In the genomic region with DNA sequence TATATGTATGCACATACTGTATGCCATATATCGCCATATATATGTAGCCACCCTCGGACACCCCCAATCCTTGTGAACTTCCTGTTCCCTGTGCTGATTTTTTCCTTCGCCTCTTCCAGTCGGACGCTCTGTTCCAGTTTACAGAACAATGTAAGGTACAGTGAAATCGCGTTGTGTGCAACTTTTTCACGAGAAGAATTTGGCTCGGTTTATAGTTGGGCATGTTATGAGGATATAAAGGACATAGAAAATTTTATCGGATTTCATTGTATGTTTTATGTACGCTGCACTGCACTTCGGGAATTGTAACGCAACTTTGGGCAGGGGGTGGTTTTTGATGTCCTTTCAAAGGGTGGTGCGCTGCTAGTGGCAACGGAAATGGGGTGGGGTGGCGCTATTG, we compare ENCODE assay signal across 2 fruit fly cellular contexts.
A peak's percentile ranks its signal among the peaks of the same experiment; 100 is the strongest.
TF ChIP-seq lines count a peak whose summit lies in the region.

No protein-coding gene starts in this region.

TF ChIP-seq in whole organism, embryonic, 481 proteins besides CTCF, POLR2A, EP300 and RAD21 (continued from another document and continues in another):
- TF ChIP-seq CG12391 (tag; optimal IDR thresholded peaks at IDR 0.05; lab: Kevin White, UChicago) (peak; percentile 8), hkb (optimal IDR thresholded peaks at IDR 0.05; lab: Kevin White, UChicago) (no peak), hkb (GFP tag; IDR thresholded peaks at IDR 0.05; lab: Robert Waterston, UW) (peak; percentile 48; the same call in 1 of the 2 replicates), Ptx1 (GFP tag; IDR thresholded peaks at IDR 0.05; lab: Robert Waterston, UW) (peak; percentile 21; the same call in 1 of the 2 replicates), prd (optimal IDR thresholded peaks at IDR 0.05; lab: Kevin White, UChicago) (no peak), prd (GFP tag; IDR thresholded peaks at IDR 0.05; lab: Robert Waterston, UW) (peak; percentile 30; the same call in 1 of the 3 replicates), CG9817 (tag; optimal IDR thresholded peaks at IDR 0.05; lab: Kevin White, UChicago) (no peak), CG6791 (GFP tag; IDR thresholded peaks at IDR 0.05; lab: Robert Waterston, UW; ENCODE audit: partially characterized antibody) (no peak), CG14014 (GFP tag; IDR thresholded peaks at IDR 0.05; lab: Robert Waterston, UW) (peak; percentile 22; the same call in 1 of the 2 replicates), unpg (GFP tag; optimal IDR thresholded peaks at IDR 0.05; lab: Kevin White, UChicago) (peak; percentile 20), Fer3 (tag; optimal IDR thresholded peaks at IDR 0.05; lab: Kevin White, UChicago) (peak; percentile 7), CG7839 (tag; optimal IDR thresholded peaks at IDR 0.05; lab: Kevin White, UChicago) (peak; percentile 11), lab (GFP tag; optimal IDR thresholded peaks at IDR 0.05; lab: Kevin White, UChicago) (peak; percentile 52), pros (GFP tag; optimal IDR thresholded peaks at IDR 0.05; lab: Kevin White, UChicago) (peak; percentile 70), dpn (GFP tag; optimal IDR thresholded peaks at IDR 0.05; lab: Kevin White, UChicago) (peak in 1 of 2 experiments; percentile 25), gem (tag; optimal IDR thresholded peaks at IDR 0.05; lab: Kevin White, UChicago) (peak; percentile 29), HLH3B (GFP tag; IDR thresholded peaks at IDR 0.05; lab: Robert Waterston, UW) (0 out of 2 replicates have a peak, but pooled peaks have one; percentile 23), bowl (GFP tag; IDR thresholded peaks at IDR 0.05; lab: Robert Waterston, UW) (no peak), wek (GFP tag; optimal IDR thresholded peaks at IDR 0.05; lab: Kevin White, UChicago) (peak; percentile 20), CG12769 (tag; optimal IDR thresholded peaks at IDR 0.05; lab: Kevin White, UChicago) (peak; percentile 52), ATbp (GFP tag; optimal IDR thresholded peaks at IDR 0.05; lab: Kevin White, UChicago) (peak; percentile 31), CG11247 (GFP tag; IDR thresholded peaks at IDR 0.05; lab: Robert Waterston, UW) (no peak), seq (GFP tag; IDR thresholded peaks at IDR 0.05; lab: Robert Waterston, UW) (peak; percentile 11; the same call in 1 of the 2 replicates), Xbp1 (GFP tag; optimal IDR thresholded peaks at IDR 0.05; lab: Kevin White, UChicago) (peak; percentile 10), Myb (GFP tag; optimal IDR thresholded peaks at IDR 0.05; lab: Kevin White, UChicago) (no peak), HmgD (GFP tag; optimal IDR thresholded peaks at IDR 0.05; lab: Kevin White, UChicago) (peak; percentile 5), chn (GFP tag; optimal IDR thresholded peaks at IDR 0.05; lab: Kevin White, UChicago) (peak; percentile 3), CG12219 (GFP tag; optimal IDR thresholded peaks at IDR 0.05; lab: Kevin White, UChicago) (peak; percentile 34), CG7556 (GFP tag; optimal IDR thresholded peaks at IDR 0.05; lab: Kevin White, UChicago) (peak; percentile 3), CG4282 (GFP tag; optimal IDR thresholded peaks at IDR 0.05; lab: Kevin White, UChicago) (no peak), lilli (GFP tag; optimal IDR thresholded peaks at IDR 0.05; lab: Kevin White, UChicago) (peak; percentile 26), Asciz (GFP tag; optimal IDR thresholded peaks at IDR 0.05; lab: Kevin White, UChicago) (no peak), bsh (GFP tag; optimal IDR thresholded peaks at IDR 0.05; lab: Kevin White, UChicago) (peak in 1 of 2 experiments; percentile 27), CG1603 (tag; optimal IDR thresholded peaks at IDR 0.05; lab: Kevin White, UChicago) (peak; percentile 21), sisA (GFP tag; IDR thresholded peaks at IDR 0.05; lab: Robert Waterston, UW) (0 out of 2 replicates have a peak, but pooled peaks have one; percentile 8), Med (GFP tag; lab: Kevin White, UChicago) (peak; percentile 79), CG2678 (tag; optimal IDR thresholded peaks at IDR 0.05; lab: Kevin White, UChicago) (peak; percentile 47), Drgx (GFP tag; IDR thresholded peaks at IDR 0.05; lab: Robert Waterston, UW) (0 out of 2 replicates have a peak, but pooled peaks have one; percentile 18), sqz (GFP tag; optimal IDR thresholded peaks at IDR 0.05; lab: Kevin White, UChicago) (peak; percentile 6), PHDP (tag; optimal IDR thresholded peaks at IDR 0.05; lab: Kevin White, UChicago) (no peak), ssp (GFP tag; IDR thresholded peaks at IDR 0.05; lab: Robert Waterston, UW) (0 out of 2 replicates have a peak, but pooled peaks have one; percentile 9), CG10267 (tag; optimal IDR thresholded peaks at IDR 0.05; lab: Kevin White, UChicago) (peak; percentile 14), az2 (GFP tag; optimal IDR thresholded peaks at IDR 0.05; lab: Kevin White, UChicago) (no peak), pita (GFP tag; optimal IDR thresholded peaks at IDR 0.05; lab: Kevin White, UChicago) (no peak), row (GFP tag; IDR thresholded peaks at IDR 0.05; lab: Robert Waterston, UW) (peak; percentile 82), insv (GFP tag; optimal IDR thresholded peaks at IDR 0.05; lab: Kevin White, UChicago) (peak in 1 of 2 experiments; percentile 2), Hmr (GFP tag; optimal IDR thresholded peaks at IDR 0.05; lab: Kevin White, UChicago) (peak; percentile 49), kni (GFP tag; optimal IDR thresholded peaks at IDR 0.05; lab: Kevin White, UChicago) (peak; percentile 75), CG6689 (GFP tag; IDR thresholded peaks at IDR 0.05; lab: Robert Waterston, UW) (peak; percentile 22; the same call in 1 of the 2 replicates), Max (GFP tag; optimal IDR thresholded peaks at IDR 0.05; lab: Kevin White, UChicago) (no peak), Rfx (GFP tag; IDR thresholded peaks at IDR 0.05; lab: Robert Waterston, UW) (peak; percentile 41), Fer1 (GFP tag; optimal IDR thresholded peaks at IDR 0.05; lab: Kevin White, UChicago) (peak; percentile 51), onecut (GFP tag; IDR thresholded peaks at IDR 0.05; lab: Robert Waterston, UW) (peak; percentile 36; the same call in 1 of the 2 replicates), vnd (GFP tag; IDR thresholded peaks at IDR 0.05; lab: Robert Waterston, UW; ENCODE audit: partially characterized antibody) (no peak), lmd (GFP tag; IDR thresholded peaks at IDR 0.05; lab: Robert Waterston, UW) (peak; percentile 35), Xrp1 (GFP tag; IDR thresholded peaks at IDR 0.05; lab: Robert Waterston, UW) (peak; percentile 28; the same call in 1 of the 2 replicates), CG15696 (tag; optimal IDR thresholded peaks at IDR 0.05; lab: Kevin White, UChicago) (peak; percentile 0), CG8290 (GFP tag; optimal IDR thresholded peaks at IDR 0.05; lab: Kevin White, UChicago) (no peak), CG8290 (tag; optimal IDR thresholded peaks at IDR 0.05; lab: Kevin White, UChicago) (peak in 1 of 2 experiments; percentile 55), Deaf1 (tag; optimal IDR thresholded peaks at IDR 0.05; lab: Kevin White, UChicago) (peak; percentile 5), CG17385 (GFP tag; optimal IDR thresholded peaks at IDR 0.05; lab: Kevin White, UChicago) (peak; percentile 16)

TF ChIP-seq in whole organism, prepupa, 60 proteins besides CTCF, POLR2A, EP300 and RAD21 (continued from another document):
- no peak for TF ChIP-seq net (GFP tag; optimal IDR thresholded peaks at IDR 0.05; lab: Kevin White, UChicago)
- TF ChIP-seq CG16779 (tag; optimal IDR thresholded peaks at IDR 0.05; lab: Kevin White, UChicago) = no peak
- no peak for TF ChIP-seq cyc (GFP tag; optimal IDR thresholded peaks at IDR 0.05; lab: Kevin White, UChicago)
- TF ChIP-seq CG10631 (GFP tag; optimal IDR thresholded peaks at IDR 0.05; lab: Kevin White, UChicago) = no peak
- TF ChIP-seq Hr38 (GFP tag; optimal IDR thresholded peaks at IDR 0.05; lab: Kevin White, UChicago) = no peak
- TF ChIP-seq CG11294 (GFP tag; IDR thresholded peaks at IDR 0.05; lab: Robert Waterston, UW) = no peak
- no peak for TF ChIP-seq CG9139 (GFP tag; optimal IDR thresholded peaks at IDR 0.05; lab: Kevin White, UChicago)
- no peak for TF ChIP-seq fd59A (GFP tag; optimal IDR thresholded peaks at IDR 0.05; lab: Kevin White, UChicago)
- TF ChIP-seq OdsH (GFP tag; optimal IDR thresholded peaks at IDR 0.05; lab: Kevin White, UChicago) = no peak
- TF ChIP-seq CG6163 (GFP tag; IDR thresholded peaks at IDR 0.05; lab: Robert Waterston, UW) = peak; percentile 34; the same call in 1 of the 3 replicates
- no peak for TF ChIP-seq CG8632 (GFP tag; optimal IDR thresholded peaks at IDR 0.05; lab: Kevin White, UChicago)
- TF ChIP-seq dsx (GFP tag; optimal IDR thresholded peaks at IDR 0.05; lab: Kevin White, UChicago; ENCODE audit: poor library complexity, severe bottlenecking) = peak; percentile 39
- TF ChIP-seq Eip93F (GFP tag; optimal IDR thresholded peaks at IDR 0.05; lab: Kevin White, UChicago) = no peak
- TF ChIP-seq CG11902 (GFP tag; optimal IDR thresholded peaks at IDR 0.05; lab: Kevin White, UChicago) = no peak
- TF ChIP-seq Eip78C (GFP tag; lab: Kevin White, UChicago) = peak; percentile 41
- no peak for TF ChIP-seq fkh (GFP tag; optimal IDR thresholded peaks at IDR 0.05; lab: Kevin White, UChicago)
- TF ChIP-seq CG15336 (GFP tag; IDR thresholded peaks at IDR 0.05; lab: Robert Waterston, UW) = no peak
- TF ChIP-seq Smox (GFP tag; optimal IDR thresholded peaks at IDR 0.05; lab: Kevin White, UChicago) = no peak
- TF ChIP-seq fd85E (GFP tag; optimal IDR thresholded peaks at IDR 0.05; lab: Kevin White, UChicago) = no peak
- no peak for TF ChIP-seq Met (GFP tag; optimal IDR thresholded peaks at IDR 0.05; lab: Kevin White, UChicago)
- no peak for TF ChIP-seq CG7368 (GFP tag; optimal IDR thresholded peaks at IDR 0.05; lab: Kevin White, UChicago)
- peak; percentile 11 for TF ChIP-seq CG3919 (GFP tag; optimal IDR thresholded peaks at IDR 0.05; lab: Kevin White, UChicago)
- peak; percentile 23 for TF ChIP-seq esn (GFP tag; optimal IDR thresholded peaks at IDR 0.05; lab: Kevin White, UChicago)
TF ChIP-seq in whole organism, prepupa: peak in this region for 6.
